Fruit fly (Drosophila melanogaster) whole organism, embryonic: ENCODE data around the gene CRAT.

Source experiments
- Bdp1 ChIP-seq: fragments of 200-800 bp; sonication (Bioruptor generic); optimal IDR thresholded peaks from 3 replicates; lab custom pipeline; 2016; ENCODE audit warnings: missing biosample characterization, missing genetic modification characterization
- CG11504 ChIP-seq: fragments of 200-800 bp; sonication (Bioruptor generic); optimal IDR thresholded peaks from 3 replicates; lab custom pipeline; 2019; ENCODE audit warnings: missing biosample characterization, mild to moderate bottlenecking, missing genetic modification characterization, moderate library complexity
- CG11696 ChIP-seq: fragments of 200-800 bp; sonication (Bioruptor generic); IDR thresholded peaks from 2 replicates; pipeline ENCODE4 v1.3.6; 2022; ENCODE audit warnings: missing biosample characterization, missing genetic modification characterization
- CG12659 ChIP-seq: fragments of 200-800 bp; sonication (Bioruptor generic); optimal IDR thresholded peaks from 3 replicates; lab custom pipeline; 2017; ENCODE audit warnings: mild to moderate bottlenecking, missing biosample characterization, missing genetic modification reagents, missing genetic modification characterization
- CG13296 ChIP-seq: fragments of 200-800 bp; sonication (Bioruptor generic); optimal IDR thresholded peaks from 3 replicates; lab custom pipeline; 2018; ENCODE audit warnings: missing biosample characterization, mild to moderate bottlenecking, missing genetic modification characterization
- CG1602 ChIP-seq: fragments of 200-800 bp; sonication (Bioruptor generic); optimal IDR thresholded peaks from 3 replicates; lab custom pipeline; 2016; ENCODE audit warnings: missing biosample characterization, missing genetic modification characterization
- CG17829 ChIP-seq: fragments of 200-800 bp; optimal IDR thresholded peaks from 2 replicates; lab custom pipeline; 2019; ENCODE audit warnings: missing biosample characterization, mild to moderate bottlenecking, missing genetic modification characterization, moderate library complexity
- CG2678 ChIP-seq: fragments of 200-800 bp; sonication (Bioruptor generic); optimal IDR thresholded peaks from 3 replicates; lab custom pipeline; 2019; ENCODE audit warnings: missing biosample characterization, mild to moderate bottlenecking, missing genetic modification characterization, moderate library complexity
- CG30020 ChIP-seq: fragments of 200-800 bp; optimal IDR thresholded peaks from 2 replicates; lab custom pipeline; 2019; ENCODE audit warnings: missing biosample characterization, mild to moderate bottlenecking, missing genetic modification characterization, moderate library complexity
- CG3281 ChIP-seq: fragments of 200-800 bp; sonication (Bioruptor generic); optimal IDR thresholded peaks from 3 replicates; lab custom pipeline; 2017; ENCODE audit warnings: missing biosample characterization, mild to moderate bottlenecking, missing genetic modification characterization
- CG43689 ChIP-seq: fragments of 200-800 bp; sonication (Bioruptor generic); IDR thresholded peaks from 2 replicates; pipeline ENCODE4 v1.3.6; 2022; ENCODE audit warnings: missing biosample characterization, missing genetic modification characterization
- CG4424 ChIP-seq: fragments of 200-800 bp; sonication (Bioruptor generic); optimal IDR thresholded peaks from 3 replicates; lab custom pipeline; 2016; ENCODE audit warnings: missing biosample characterization, missing genetic modification characterization
- CkIIα-i1 ChIP-seq: fragments of 200-800 bp; sonication (Bioruptor generic); IDR thresholded peaks from 2 replicates; pipeline ENCODE4 v1.3.6; 2022; ENCODE audit warnings: missing biosample characterization, missing genetic modification characterization
- CoRest ChIP-seq: fragments of 200-800 bp; sonication (Bioruptor generic); optimal IDR thresholded peaks from 3 replicates; lab custom pipeline; 2018; ENCODE audit warnings: missing biosample characterization, mild to moderate bottlenecking, missing genetic modification characterization, moderate library complexity
- Dip2 ChIP-seq: fragments of 200-800 bp; sonication (Bioruptor generic); IDR thresholded peaks from 2 replicates; pipeline ENCODE4 v1.3.6; 2022; ENCODE audit warnings: missing biosample characterization, missing genetic modification characterization
- HLH54F ChIP-seq: fragments of 200-800 bp; sonication (Bioruptor generic); optimal IDR thresholded peaks from 3 replicates; lab custom pipeline; 2016; ENCODE audit warnings: missing biosample characterization, missing genetic modification characterization
- Hmx ChIP-seq: fragments of 200-800 bp; sonication (Bioruptor generic); optimal IDR thresholded peaks from 2 replicates; lab custom pipeline; 2016; ENCODE audit warnings: missing biosample characterization, missing genetic modification characterization
- Hsf ChIP-seq: fragments of 200-800 bp; sonication (Bioruptor generic); optimal IDR thresholded peaks from 3 replicates; lab custom pipeline; 2016; ENCODE audit warnings: missing biosample characterization, missing genetic modification characterization
- Oaz ChIP-seq: fragments of 200-800 bp; sonication (Bioruptor generic); IDR thresholded peaks from 2 replicates; pipeline ENCODE4 v1.3.6; 2022; ENCODE audit warnings: missing biosample characterization, missing genetic modification characterization
- Opbp ChIP-seq: fragments of 200-800 bp; sonication (Bioruptor generic); IDR thresholded peaks from 3 replicates; pipeline ENCODE4 v1.3.6; 2022; ENCODE audit warnings: missing biosample characterization, missing genetic modification characterization; ENCODE audit not compliant: partially characterized antibody
- Stat92E ChIP-seq, 3 experiments: fragments of >200 bp in 2 of 3; fragments of 200-800 bp in 1 of 3; sonication (Bioruptor generic) in 1 of 3; optimal IDR thresholded peaks; 2 replicates each; lab custom pipeline; 2017 to 2019; ENCODE audit warnings: missing biosample characterization in 3 of 3, missing genetic modification characterization in 3 of 3, mild to moderate bottlenecking in 1 of 3, moderate library complexity in 1 of 3
- TFAM ChIP-seq: fragments of 200-800 bp; sonication (Bioruptor generic); optimal IDR thresholded peaks from 2 replicates; lab custom pipeline; 2017; ENCODE audit warnings: missing biosample characterization, missing genetic modification characterization, inconsistent platforms
- aop ChIP-seq: fragments of 200-800 bp; sonication (Bioruptor generic); IDR thresholded peaks from 2 replicates; pipeline ENCODE4 v1.3.6; 2022; ENCODE audit warnings: missing biosample characterization, missing genetic modification characterization
- br ChIP-seq: fragments of >200 bp; optimal IDR thresholded peaks from 2 replicates; lab custom pipeline; 2017
- chinmo ChIP-seq: fragments of 200-800 bp; sonication (Bioruptor generic); IDR thresholded peaks from 4 replicates; pipeline ENCODE4 v1.3.6; 2022; ENCODE audit warnings: missing biosample characterization, missing genetic modification characterization; ENCODE audit not compliant: partially characterized antibody
- chn ChIP-seq: fragments of 200-800 bp; sonication (Bioruptor generic); optimal IDR thresholded peaks from 2 replicates; lab custom pipeline; 2016; ENCODE audit warnings: missing biosample characterization, missing genetic modification characterization
- croc ChIP-seq: fragments of 200-800 bp; sonication (Bioruptor generic); conservative IDR thresholded peaks from 3 replicates; pipeline ENCODE4 v1.3.6; 2022; ENCODE audit warnings: missing biosample characterization, missing genetic modification characterization
- crp ChIP-seq, 2 experiments: fragments of 200-800 bp; sonication (Bioruptor generic); optimal IDR thresholded peaks; 2 replicates in 1 of 2; 3 replicates in 1 of 2; lab custom pipeline; 2017; ENCODE audit warnings: missing biosample characterization in 2 of 2, missing genetic modification characterization in 2 of 2, mild to moderate bottlenecking in 1 of 2, moderate library complexity in 1 of 2
- danr ChIP-seq: fragments of 200-800 bp; sonication (Bioruptor generic); IDR thresholded peaks from 2 replicates; pipeline ENCODE4 v1.3.6; 2022; ENCODE audit warnings: missing biosample characterization, missing genetic modification characterization
- dati ChIP-seq: fragments of 200-800 bp; sonication (Bioruptor generic); IDR thresholded peaks from 2 replicates; pipeline ENCODE4 v1.3.6; 2022; ENCODE audit warnings: missing biosample characterization, missing genetic modification characterization
- gce ChIP-seq: fragments of 200-800 bp; sonication (Bioruptor generic); IDR thresholded peaks from 3 replicates; pipeline ENCODE4 v1.3.6; 2022; ENCODE audit warnings: missing biosample characterization, missing genetic modification characterization
- gfzf ChIP-seq: fragments of 200-800 bp; sonication (Bioruptor generic); optimal IDR thresholded peaks from 2 replicates; lab custom pipeline; 2016; ENCODE audit warnings: missing biosample characterization, mild to moderate bottlenecking, missing genetic modification characterization, moderate library complexity
- gsb ChIP-seq: fragments of 200-800 bp; sonication (Bioruptor generic); IDR thresholded peaks from 2 replicates; pipeline ENCODE4 v1.3.6; 2022; ENCODE audit warnings: missing biosample characterization, missing genetic modification characterization
- nerfin-1 ChIP-seq: fragments of 200-800 bp; sonication (Bioruptor generic); optimal IDR thresholded peaks from 3 replicates; lab custom pipeline; 2019; ENCODE audit warnings: missing biosample characterization, mild to moderate bottlenecking, missing genetic modification characterization, moderate library complexity
- nmo ChIP-seq: fragments of 200-800 bp; sonication (Bioruptor generic); optimal IDR thresholded peaks from 2 replicates; lab custom pipeline; 2018; ENCODE audit warnings: missing biosample characterization, mild to moderate bottlenecking, missing genetic modification characterization, moderate library complexity
- org-1 ChIP-seq: fragments of 200-800 bp; sonication (Bioruptor generic); optimal IDR thresholded peaks from 2 replicates; lab custom pipeline; 2017; ENCODE audit warnings: missing biosample characterization, missing genetic modification characterization
- pfk ChIP-seq: fragments of 200-800 bp; sonication (Bioruptor generic); optimal IDR thresholded peaks from 2 replicates; lab custom pipeline; 2018; ENCODE audit warnings: missing biosample characterization, mild to moderate bottlenecking, missing genetic modification characterization, moderate library complexity
- rib ChIP-seq: fragments of 200-800 bp; sonication (Bioruptor generic); IDR thresholded peaks from 2 replicates; pipeline ENCODE4 v1.3.6; 2022; ENCODE audit warnings: missing biosample characterization, missing genetic modification characterization
- row ChIP-seq: fragments of 200-800 bp; sonication (Bioruptor generic); IDR thresholded peaks from 3 replicates; pipeline ENCODE4 v1.3.6; 2022; ENCODE audit warnings: missing biosample characterization, missing genetic modification characterization
- scrt ChIP-seq: fragments of 200-800 bp; sonication (Bioruptor generic); optimal IDR thresholded peaks from 2 replicates; lab custom pipeline; 2018; ENCODE audit warnings: missing biosample characterization, mild to moderate bottlenecking, missing genetic modification characterization, moderate library complexity
- sens-2 ChIP-seq: fragments of 200-800 bp; sonication (Bioruptor generic); IDR thresholded peaks from 2 replicates; pipeline ENCODE4 v1.3.6; 2022; ENCODE audit warnings: missing biosample characterization, missing genetic modification characterization
- sima ChIP-seq: fragments of 200-800 bp; sonication (Bioruptor generic); optimal IDR thresholded peaks from 2 replicates; lab custom pipeline; 2016; ENCODE audit warnings: missing biosample characterization, missing genetic modification characterization
- so ChIP-seq: fragments of 200-800 bp; sonication (Bioruptor generic); IDR thresholded peaks from 3 replicates; pipeline ENCODE4 v1.3.6; 2022; ENCODE audit warnings: missing biosample characterization, missing genetic modification characterization
- unc-4 ChIP-seq: fragments of 200-800 bp; sonication (Bioruptor generic); IDR thresholded peaks from 2 replicates; pipeline ENCODE4 v1.3.6; 2022; ENCODE audit warnings: missing biosample characterization, missing genetic modification characterization; ENCODE audit not compliant: partially characterized antibody
- zfh1 ChIP-seq: fragments of 200-800 bp; sonication (Bioruptor generic); IDR thresholded peaks from 3 replicates; pipeline ENCODE4 v1.3.6; 2022; ENCODE audit warnings: missing biosample characterization, missing genetic modification characterization

Gene CRAT

DNA sequence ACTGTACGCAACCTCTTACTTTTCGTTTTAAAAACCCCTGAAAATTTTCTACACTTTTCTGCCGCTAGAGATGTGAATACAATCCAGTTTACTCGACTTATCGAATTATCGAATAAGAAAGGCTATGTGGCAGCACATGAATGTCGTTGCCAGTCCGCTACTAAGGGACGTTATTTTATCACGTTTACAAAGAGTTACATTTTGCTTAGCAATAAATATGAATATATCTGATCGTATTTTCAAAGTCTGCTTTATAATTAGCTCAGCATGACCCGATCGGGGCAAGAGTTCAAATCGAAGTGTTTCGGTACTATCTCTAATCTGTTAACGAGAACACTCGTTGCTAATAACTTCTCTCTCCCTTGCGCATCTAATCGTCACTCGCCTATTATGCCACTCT, 7.7 kb downstream of the CRAT start, which contains the start of gene CG42724 (continued):
- TF ChIP-seq Dip2 (GFP tag; lab: Robert Waterston, UW) (no peak), CG4424 (GFP tag; lab: Kevin White, UChicago) (peak; percentile 19), chinmo (GFP tag; lab: Robert Waterston, UW) (no peak), Opbp (GFP tag; lab: Robert Waterston, UW) (no peak), danr (0 out of 2 replicates have a peak, but pooled peaks have one; percentile 33), CG30020 (peak; percentile 44), org-1 (GFP tag; lab: Kevin White, UChicago) (peak; percentile 43), TFAM (no peak), Stat92E (GFP tag; optimal IDR thresholded peaks at IDR 0.05; lab: Kevin White, UChicago) (no peak), sens-2 (GFP tag; lab: Robert Waterston, UW) (no peak), gsb (GFP tag; lab: Robert Waterston, UW) (peak; percentile 43; the same call in 1 of the 2 replicates), CG13296 (GFP tag; lab: Kevin White, UChicago) (no peak), nerfin-1 (tag; lab: Kevin White, UChicago) (no peak), dati (no peak), CG11504 (tag; lab: Kevin White, UChicago) (no peak), CG2678 (tag; lab: Kevin White, UChicago) (no peak), gce (GFP tag; lab: Robert Waterston, UW) (no peak), gfzf (GFP tag; lab: Kevin White, UChicago) (no peak), so (GFP tag; lab: Robert Waterston, UW) (no peak), HLH54F (GFP tag; lab: Kevin White, UChicago) (peak; percentile 81), aop (GFP tag; lab: Robert Waterston, UW) (no peak), pfk (GFP tag; lab: Kevin White, UChicago) (no peak), zfh1 (GFP tag; lab: Robert Waterston, UW) (peak; percentile 46; the same call in 1 of the 3 replicates), Bdp1 (peak; percentile 49), chn (GFP tag; lab: Kevin White, UChicago) (peak; percentile 80), CG12659 (GFP tag; lab: Kevin White, UChicago) (peak; percentile 67), Hsf (peak; percentile 63), row (GFP tag; lab: Robert Waterston, UW) (peak; percentile 89), sima (GFP tag; lab: Kevin White, UChicago) (no peak), rib (GFP tag; lab: Robert Waterston, UW) (no peak), CG3281 (GFP tag; lab: Kevin White, UChicago) (no peak), crp (GFP tag; optimal IDR thresholded peaks at IDR 0.05; lab: Kevin White, UChicago) (no peak), unc-4 (GFP tag; lab: Robert Waterston, UW) (peak; percentile 29; the same call in 1 of the 2 replicates), CG1602 (GFP tag; lab: Kevin White, UChicago) (peak; percentile 54), br (lab: Kevin White, UChicago) (no peak), nmo (GFP tag; lab: Kevin White, UChicago) (peak; percentile 64), CG43689 (GFP tag; lab: Robert Waterston, UW) (no peak), Oaz (GFP tag; lab: Robert Waterston, UW) (no peak), CG17829 (tag; lab: Kevin White, UChicago) (no peak), CG11696 (no peak), CoRest (tag; lab: Kevin White, UChicago) (no peak)

DNA sequence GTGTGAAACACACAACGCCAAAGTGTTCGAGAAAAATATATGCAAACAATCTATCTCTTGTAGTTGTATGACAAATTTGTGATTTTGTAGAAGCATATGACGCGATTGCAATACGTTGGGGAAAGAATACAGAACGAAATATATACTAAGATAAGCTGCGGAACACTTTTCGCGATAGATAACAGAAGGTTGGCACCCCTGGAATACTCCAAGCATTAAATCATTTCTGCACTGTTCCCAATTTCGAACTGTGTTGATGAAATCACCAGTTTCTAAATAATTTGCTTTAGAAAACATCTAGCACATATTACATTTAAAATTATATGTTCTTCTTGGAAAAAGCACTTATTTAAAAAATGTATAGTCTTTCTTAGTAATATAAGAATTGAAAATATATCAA, 21.4 kb downstream of the CRAT start:
- TF ChIP-seq scrt (GFP tag; lab: Kevin White, UChicago), result no peak
- TF ChIP-seq CkIIα-i1 (GFP tag; lab: Robert Waterston, UW), result no peak
- no peak for TF ChIP-seq Hmx
- no peak for TF ChIP-seq croc
